Worm (Caenorhabditis elegans): ENCODE data around the gene ZK1248.11.
A peak's percentile ranks its signal among the peaks of the same experiment; 100 is the strongest.

ZK1248.11 gene

ce11 chrII:5779866-5780265 is 48.5 kb downstream of the ZK1248.11 start:
- TF ChIP-seq ces-1 (GFP tag; optimal IDR thresholded peaks at IDR 0.05) (no peak), efl-1 (optimal IDR thresholded peaks at IDR 0.05) (peak; percentile 10 to 44), efl-1 (GFP tag; optimal IDR thresholded peaks at IDR 0.05 in 1 of 2) (no peak), egl-13 (tag; optimal IDR thresholded peaks at IDR 0.05) (no peak), nhr-47 (tag; optimal IDR thresholded peaks at IDR 0.05) (peak; percentile 51), aly-2 (tag; optimal IDR thresholded peaks at IDR 0.05) (no peak), blmp-1 (tag; optimal IDR thresholded peaks at IDR 0.05) (no peak), snpc-4 (tag; optimal IDR thresholded peaks at IDR 0.05) (no peak), mab-9 (GFP tag; IDR thresholded peaks at IDR 0.05) (no peak), ztf-4 (tag; optimal IDR thresholded peaks at IDR 0.05) (no peak), elt-2 (tag; optimal IDR thresholded peaks at IDR 0.05) (no peak), sox-4 (tag; optimal IDR thresholded peaks at IDR 0.05) (no peak), ceh-88 (GFP tag; IDR thresholded peaks at IDR 0.05) (no peak), ceh-8 (GFP tag; optimal IDR thresholded peaks at IDR 0.05) (no peak), vab-15 (tag; optimal IDR thresholded peaks at IDR 0.05) (no peak), lin-15B (tag; optimal IDR thresholded peaks at IDR 0.05) (no peak), mdl-1 (tag; optimal IDR thresholded peaks at IDR 0.05) (no peak), aha-1 (tag; optimal IDR thresholded peaks at IDR 0.05) (no peak), xbp-1 (tag; optimal IDR thresholded peaks at IDR 0.05) (peak; percentile 31), C34B4.2 (tag; optimal IDR thresholded peaks at IDR 0.05) (no peak), sptf-1 (tag; optimal IDR thresholded peaks at IDR 0.05) (no peak), tbx-2 (tag; optimal IDR thresholded peaks at IDR 0.05) (peak; percentile 28), nhr-28 (tag; optimal IDR thresholded peaks at IDR 0.05) (no peak), lin-39 (tag; optimal IDR thresholded peaks at IDR 0.05) (no peak), ama-1 (optimal IDR thresholded peaks at IDR 0.05) (no peak), tlp-1 (tag; optimal IDR thresholded peaks at IDR 0.05) (no peak), pqm-1 (tag; optimal IDR thresholded peaks at IDR 0.05) (no peak), nhr-76 (tag; optimal IDR thresholded peaks at IDR 0.05) (no peak), dpl-1 (GFP tag; optimal IDR thresholded peaks at IDR 0.05) (peak in 1 of 3 experiments; percentile 3), zip-4 (GFP tag; optimal IDR thresholded peaks at IDR 0.05) (no peak), swsn-7 (tag; optimal IDR thresholded peaks at IDR 0.05) (peak; percentile 38), fos-1 (tag; optimal IDR thresholded peaks at IDR 0.05) (peak; percentile 34), alr-1 (tag; optimal IDR thresholded peaks at IDR 0.05; ENCODE audit: borderline replicate concordance) (no peak), lir-3 (tag; optimal IDR thresholded peaks at IDR 0.05; ENCODE audit: poor library complexity) (no peak), lsy-2 (tag; optimal IDR thresholded peaks at IDR 0.05) (peak; percentile 10 to 53), grh-1 (GFP tag; IDR thresholded peaks at IDR 0.05) (no peak), Y116A8C.19 (tag; optimal IDR thresholded peaks at IDR 0.05; ENCODE audit: borderline replicate concordance) (no peak), unc-130 (tag; optimal IDR thresholded peaks at IDR 0.05) (no peak), nhr-237 (tag; optimal IDR thresholded peaks at IDR 0.05) (no peak), nhr-19 (GFP tag; conservative IDR thresholded peaks at IDR 0.05) (peak; percentile 17; the same call in 1 of the 2 replicates), isw-1 (GFP tag; IDR thresholded peaks at IDR 0.05) (0 out of 2 replicates have a peak, but pooled peaks have one; percentile 4), jun-1 (tag; optimal IDR thresholded peaks at IDR 0.05) (no peak), fkh-10 (GFP tag; optimal IDR thresholded peaks at IDR 0.05) (no peak), fkh-4 (tag; optimal IDR thresholded peaks at IDR 0.05; ENCODE audit: borderline replicate concordance) (no peak), ets-5 (GFP tag; IDR thresholded peaks at IDR 0.05) (no peak), mef-2 (tag; optimal IDR thresholded peaks at IDR 0.05) (no peak), nhr-71 (tag; optimal IDR thresholded peaks at IDR 0.05) (peak; percentile 51), F16B12.6 (tag; optimal IDR thresholded peaks at IDR 0.05) (no peak), unc-98 (GFP tag; IDR thresholded peaks at IDR 0.05) (no peak), skn-1 (tag; optimal IDR thresholded peaks at IDR 0.05) (no peak), pag-3 (tag; optimal IDR thresholded peaks at IDR 0.05; ENCODE audit: borderline replicate concordance, insufficient read depth) (no peak), pax-3 (tag; optimal IDR thresholded peaks at IDR 0.05) (no peak), efl-3 (GFP tag; optimal IDR thresholded peaks at IDR 0.05) (no peak), elt-3 (tag; optimal IDR thresholded peaks at IDR 0.05) (no peak)

All from whole organism, L1 larva.